Worm (Caenorhabditis elegans) whole organism, late embryonic: ENCODE data around the gene B0361.4.

ENCODE experiments used
- ceh-22 ChIP-seq: sonication (generic microtip); optimal IDR thresholded peaks from 2 replicates; lab custom pipeline; 2017; ENCODE audit warnings: missing biosample characterization, missing genetic modification characterization
- dve-1 ChIP-seq: sonication (generic microtip); optimal IDR thresholded peaks from 2 replicates; lab custom pipeline; 2017; ENCODE audit warnings: antibody characterized with exemption, mild to moderate bottlenecking, missing genetic modification characterization, missing compliant biosample characterization
- elt-4 ChIP-seq: sonication (generic microtip); optimal IDR thresholded peaks from 2 replicates; lab custom pipeline; 2016; ENCODE audit warnings: missing genetic modification characterization, missing compliant biosample characterization
- ets-4 ChIP-seq: sonication (generic microtip); optimal IDR thresholded peaks from 2 replicates; lab custom pipeline; 2016; ENCODE audit warnings: missing genetic modification characterization, missing compliant biosample characterization

ce11 chrIII:7310662-7311340, 52.0 kb downstream of the B0361.4 start, which contains the start of the genes F56C9.6 and F56C9.3:
- TF ChIP-seq dve-1 (tag; lab: Kevin White, UChicago), result no peak
- no peak for TF ChIP-seq ceh-22 (tag; lab: Kevin White, UChicago)
- no peak for TF ChIP-seq elt-4
- no peak for TF ChIP-seq ets-4
